Fruit fly (Drosophila melanogaster) whole organism, embryonic: Measurements from ENCODE around the gene CG6693.

ENCODE experiments used
- Adf1 ChIP-seq: fragments of 200-800 bp; sonication (Bioruptor generic); IDR thresholded peaks from 2 replicates; pipeline ENCODE4 v1.3.6; 2022; ENCODE audit warnings: missing biosample characterization, missing genetic modification characterization
- Aef1 ChIP-seq: fragments of 200-800 bp; sonication (Bioruptor generic); IDR thresholded peaks from 3 replicates; pipeline ENCODE4 v1.3.6; 2022; ENCODE audit warnings: missing biosample characterization, missing genetic modification characterization
- Antp ChIP-seq: fragments of 200-800 bp; sonication (Bioruptor generic); optimal IDR thresholded peaks from 3 replicates; lab custom pipeline; 2016; ENCODE audit warnings: missing biosample characterization, missing genetic modification characterization
- Asciz ChIP-seq: fragments of 200-800 bp; sonication (Bioruptor generic); optimal IDR thresholded peaks from 2 replicates; lab custom pipeline; 2017; ENCODE audit warnings: missing biosample characterization, mild to moderate bottlenecking, missing genetic modification characterization, missing genetic modification reagents
- B-H2 ChIP-seq: fragments of 200-800 bp; sonication (Bioruptor generic); optimal IDR thresholded peaks from 2 replicates; lab custom pipeline; 2018; ENCODE audit warnings: missing biosample characterization, mild to moderate bottlenecking, missing genetic modification characterization
- CG10209 ChIP-seq: fragments of 200-800 bp; sonication (Bioruptor generic); optimal IDR thresholded peaks from 3 replicates; lab custom pipeline; 2017; ENCODE audit warnings: missing biosample characterization, mild to moderate bottlenecking, missing genetic modification characterization, missing genetic modification reagents
- CG10321 ChIP-seq: fragments of 200-800 bp; sonication (Bioruptor generic); IDR thresholded peaks from 2 replicates; pipeline ENCODE4 v1.3.6; 2022; ENCODE audit warnings: missing biosample characterization, missing genetic modification characterization
- CG12659 ChIP-seq: fragments of 200-800 bp; sonication (Bioruptor generic); optimal IDR thresholded peaks from 3 replicates; lab custom pipeline; 2017; ENCODE audit warnings: mild to moderate bottlenecking, missing biosample characterization, missing genetic modification reagents, missing genetic modification characterization
- CG14710 ChIP-seq: fragments of 200-800 bp; sonication (Bioruptor generic); optimal IDR thresholded peaks from 3 replicates; lab custom pipeline; 2019; ENCODE audit warnings: missing biosample characterization, mild to moderate bottlenecking, missing genetic modification characterization, moderate library complexity
- CG15011 ChIP-seq: fragments of 200-800 bp; sonication (Bioruptor generic); optimal IDR thresholded peaks from 3 replicates; lab custom pipeline; 2018; ENCODE audit warnings: missing biosample characterization, mild to moderate bottlenecking, missing genetic modification characterization
- CG17328 ChIP-seq: fragments of 200-800 bp; sonication (Bioruptor generic); IDR thresholded peaks from 2 replicates; pipeline ENCODE4 v1.3.6; 2022; ENCODE audit warnings: missing biosample characterization, missing genetic modification characterization
- CG17385 ChIP-seq: fragments of 200-800 bp; sonication (Bioruptor generic); optimal IDR thresholded peaks from 3 replicates; lab custom pipeline; 2018; ENCODE audit warnings: missing biosample characterization, mild to moderate bottlenecking, missing genetic modification characterization
- CG2678 ChIP-seq: fragments of 200-800 bp; sonication (Bioruptor generic); optimal IDR thresholded peaks from 3 replicates; lab custom pipeline; 2019; ENCODE audit warnings: missing biosample characterization, mild to moderate bottlenecking, missing genetic modification characterization, moderate library complexity
- CG2889 ChIP-seq: fragments of 200-800 bp; sonication (Bioruptor generic); IDR thresholded peaks from 3 replicates; pipeline ENCODE4 v1.3.6; 2022; ENCODE audit warnings: missing biosample characterization, missing genetic modification characterization
- CG3065 ChIP-seq: fragments of 200-800 bp; sonication (Bioruptor generic); optimal IDR thresholded peaks from 2 replicates; lab custom pipeline; 2016; ENCODE audit warnings: missing biosample characterization, missing genetic modification characterization
- CG3407 ChIP-seq: fragments of 200-800 bp; sonication (Bioruptor generic); optimal IDR thresholded peaks from 2 replicates; lab custom pipeline; 2018; ENCODE audit warnings: missing biosample characterization, mild to moderate bottlenecking, missing genetic modification characterization
- CG4707 ChIP-seq: fragments of 200-800 bp; sonication (Bioruptor generic); optimal IDR thresholded peaks from 2 replicates; lab custom pipeline; 2018; ENCODE audit warnings: missing biosample characterization, mild to moderate bottlenecking, missing genetic modification characterization, moderate library complexity
- CG5953 ChIP-seq: fragments of 200-800 bp; sonication (Bioruptor generic); IDR thresholded peaks from 2 replicates; pipeline ENCODE4 v1.3.6; 2022; ENCODE audit warnings: missing biosample characterization, missing genetic modification characterization
- CG9727 ChIP-seq: fragments of 200-800 bp; sonication (Bioruptor generic); optimal IDR thresholded peaks from 3 replicates; lab custom pipeline; 2017; ENCODE audit warnings: missing biosample characterization, mild to moderate bottlenecking, missing genetic modification characterization
- CrebB ChIP-seq: fragments of 200-800 bp; sonication (Bioruptor generic); optimal IDR thresholded peaks from 3 replicates; lab custom pipeline; 2018; ENCODE audit warnings: missing biosample characterization, mild to moderate bottlenecking, missing genetic modification characterization
- D19B ChIP-seq: fragments of 200-800 bp; sonication (Bioruptor generic); optimal IDR thresholded peaks from 2 replicates; lab custom pipeline; 2017; ENCODE audit warnings: missing biosample characterization, mild to moderate bottlenecking, missing genetic modification characterization
- Doc3 ChIP-seq: fragments of 200-800 bp; sonication (Bioruptor generic); IDR thresholded peaks from 3 replicates; pipeline ENCODE4 v1.3.6; 2022; ENCODE audit warnings: missing biosample characterization, missing genetic modification characterization; ENCODE audit not compliant: partially characterized antibody
- Dp ChIP-seq: fragments of 200-800 bp; sonication (Bioruptor generic); optimal IDR thresholded peaks from 2 replicates; lab custom pipeline; 2018; ENCODE audit warnings: missing biosample characterization, mild to moderate bottlenecking, missing genetic modification characterization, moderate library complexity
- Dref ChIP-seq: fragments of 200-800 bp; sonication (Bioruptor generic); IDR thresholded peaks from 2 replicates; pipeline ENCODE4 v1.3.6; 2022; ENCODE audit warnings: missing biosample characterization, missing genetic modification characterization
- GATAe ChIP-seq: fragments of 200-800 bp; sonication (Bioruptor generic); conservative IDR thresholded peaks from 2 replicates; pipeline ENCODE4 v1.3.6; 2022; ENCODE audit warnings: missing biosample characterization, missing genetic modification characterization
- H15 ChIP-seq: fragments of 200-800 bp; sonication (Bioruptor generic); IDR thresholded peaks from 3 replicates; pipeline ENCODE4 v1.3.6; 2022; ENCODE audit warnings: missing biosample characterization, missing genetic modification characterization
- Hmx ChIP-seq: fragments of 200-800 bp; sonication (Bioruptor generic); optimal IDR thresholded peaks from 2 replicates; lab custom pipeline; 2016; ENCODE audit warnings: missing biosample characterization, missing genetic modification characterization
- Max ChIP-seq: fragments of 200-800 bp; sonication (Bioruptor generic); optimal IDR thresholded peaks from 2 replicates; lab custom pipeline; 2016; ENCODE audit warnings: missing biosample characterization, mild to moderate bottlenecking, missing genetic modification characterization
- Six4 ChIP-seq: fragments of 200-800 bp; sonication (Bioruptor generic); optimal IDR thresholded peaks from 2 replicates; lab custom pipeline; 2016; ENCODE audit warnings: missing biosample characterization, missing genetic modification characterization
- YL-1 ChIP-seq: fragments of 200-800 bp; sonication (Bioruptor generic); optimal IDR thresholded peaks from 3 replicates; lab custom pipeline; 2017; ENCODE audit warnings: missing biosample characterization, mild to moderate bottlenecking, missing genetic modification characterization
- abd-A ChIP-seq: fragments of 200-800 bp; sonication (Bioruptor generic); optimal IDR thresholded peaks from 3 replicates; lab custom pipeline; 2019; ENCODE audit warnings: missing biosample characterization, mild to moderate bottlenecking, missing genetic modification characterization, moderate library complexity
- ara ChIP-seq: fragments of 200-800 bp; sonication (Bioruptor generic); IDR thresholded peaks from 2 replicates; pipeline ENCODE4 v1.3.6; 2022; ENCODE audit warnings: missing biosample characterization, missing genetic modification characterization
- cg ChIP-seq: fragments of 200-800 bp; sonication (Bioruptor generic); optimal IDR thresholded peaks from 3 replicates; lab custom pipeline; 2019; ENCODE audit warnings: missing biosample characterization, mild to moderate bottlenecking, missing genetic modification characterization, moderate library complexity
- chinmo ChIP-seq: fragments of 200-800 bp; sonication (Bioruptor generic); IDR thresholded peaks from 4 replicates; pipeline ENCODE4 v1.3.6; 2022; ENCODE audit warnings: missing biosample characterization, missing genetic modification characterization; ENCODE audit not compliant: partially characterized antibody
- crc ChIP-seq: fragments of 200-800 bp; sonication (Bioruptor generic); optimal IDR thresholded peaks from 2 replicates; lab custom pipeline; 2016; ENCODE audit warnings: missing biosample characterization, missing genetic modification characterization
- fru ChIP-seq: fragments of >200 bp; optimal IDR thresholded peaks from 2 replicates; lab custom pipeline; 2017
- peb ChIP-seq: fragments of 200-800 bp; sonication (Bioruptor generic); IDR thresholded peaks from 2 replicates; pipeline ENCODE4 v1.3.6; 2022; ENCODE audit warnings: missing biosample characterization, missing genetic modification characterization
- psq ChIP-seq: fragments of 200-800 bp; sonication (Bioruptor generic); optimal IDR thresholded peaks from 2 replicates; lab custom pipeline; 2017; ENCODE audit warnings: missing biosample characterization, missing genetic modification characterization
- pzg ChIP-seq: fragments of 200-800 bp; sonication (Bioruptor generic); optimal IDR thresholded peaks from 3 replicates; lab custom pipeline; 2018; ENCODE audit warnings: missing biosample characterization, mild to moderate bottlenecking, missing genetic modification characterization, moderate library complexity
- shn ChIP-seq: fragments of 200-800 bp; sonication (Bioruptor generic); optimal IDR thresholded peaks from 3 replicates; lab custom pipeline; 2016; ENCODE audit warnings: missing biosample characterization, missing genetic modification characterization
- sna ChIP-seq: fragments of 200-800 bp; sonication (Bioruptor generic); IDR thresholded peaks from 2 replicates; pipeline ENCODE4 v1.3.6; 2022; ENCODE audit warnings: missing biosample characterization, missing genetic modification characterization; ENCODE audit not compliant: partially characterized antibody
- stwl ChIP-seq: fragments of 200-800 bp; sonication (Bioruptor generic); optimal IDR thresholded peaks from 3 replicates; lab custom pipeline; 2018; ENCODE audit warnings: missing biosample characterization, mild to moderate bottlenecking, missing genetic modification characterization, moderate library complexity
- sug ChIP-seq: fragments of 200-800 bp; optimal IDR thresholded peaks from 2 replicates; lab custom pipeline; 2019; ENCODE audit warnings: missing biosample characterization, mild to moderate bottlenecking, missing genetic modification characterization, moderate library complexity
- tup ChIP-seq: fragments of 200-800 bp; sonication (Bioruptor generic); optimal IDR thresholded peaks from 2 replicates; lab custom pipeline; 2016; ENCODE audit warnings: missing biosample characterization, mild to moderate bottlenecking, missing genetic modification characterization, moderate library complexity
- unc-4 ChIP-seq: fragments of 200-800 bp; sonication (Bioruptor generic); IDR thresholded peaks from 2 replicates; pipeline ENCODE4 v1.3.6; 2022; ENCODE audit warnings: missing biosample characterization, missing genetic modification characterization; ENCODE audit not compliant: partially characterized antibody
- vnd ChIP-seq: fragments of 200-800 bp; sonication (Bioruptor generic); IDR thresholded peaks from 3 replicates; pipeline ENCODE4 v1.3.6; 2022; ENCODE audit warnings: missing biosample characterization, missing genetic modification characterization; ENCODE audit not compliant: partially characterized antibody
- z ChIP-seq: fragments of 200-800 bp; sonication (Bioruptor generic); IDR thresholded peaks from 3 replicates; pipeline ENCODE4 v1.3.6; 2022; ENCODE audit warnings: missing biosample characterization, missing genetic modification characterization
- zen ChIP-seq: fragments of 200-800 bp; sonication (Bioruptor generic); optimal IDR thresholded peaks from 3 replicates; lab custom pipeline; 2018; ENCODE audit warnings: missing biosample characterization, mild to moderate bottlenecking, missing genetic modification characterization, moderate library complexity
- zen2 ChIP-seq: fragments of 200-800 bp; sonication (Bioruptor generic); IDR thresholded peaks from 3 replicates; pipeline ENCODE4 v1.3.6; 2022; ENCODE audit warnings: missing biosample characterization, missing genetic modification characterization; ENCODE audit not compliant: partially characterized antibody
- zfh1 ChIP-seq: fragments of 200-800 bp; sonication (Bioruptor generic); IDR thresholded peaks from 3 replicates; pipeline ENCODE4 v1.3.6; 2022; ENCODE audit warnings: missing biosample characterization, missing genetic modification characterization
- zfh2 ChIP-seq: fragments of 200-800 bp; sonication (Bioruptor generic); optimal IDR thresholded peaks from 2 replicates; lab custom pipeline; 2016; ENCODE audit warnings: missing biosample characterization, missing genetic modification characterization

The CG6693 gene

DNA sequence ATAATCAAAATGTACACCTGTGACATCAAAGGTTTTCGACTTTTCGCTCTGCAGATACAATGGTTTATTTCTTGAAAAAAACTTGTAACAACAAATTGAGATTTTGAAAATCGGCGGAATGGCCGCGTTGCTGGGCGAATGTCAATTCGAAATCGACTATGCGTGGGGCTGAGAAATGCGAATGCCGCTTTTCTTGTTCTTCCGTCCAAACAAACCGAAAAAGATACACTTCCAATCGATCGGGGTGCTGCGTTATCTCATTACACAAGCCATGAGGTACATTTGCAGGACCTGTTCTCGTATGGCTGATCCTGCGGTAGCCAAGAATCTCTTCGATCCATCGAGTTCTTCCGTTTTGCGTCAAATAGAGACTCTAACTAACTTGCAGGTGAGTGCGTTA lies 16.2 kb upstream of the CG6693 start, which contains the start of gene CG31388 (continued):
- TF ChIP-seq peb (no peak), Adf1 (GFP tag; lab: Robert Waterston, UW) (no peak), H15 (GFP tag; lab: Robert Waterston, UW) (no peak), Doc3 (GFP tag; lab: Robert Waterston, UW) (no peak), tup (no peak), ara (GFP tag; lab: Robert Waterston, UW) (no peak), Max (GFP tag; lab: Kevin White, UChicago) (no peak), Aef1 (GFP tag; lab: Robert Waterston, UW) (no peak), Dref (no peak), shn (GFP tag; lab: Kevin White, UChicago) (no peak), YL-1 (GFP tag; lab: Kevin White, UChicago) (peak; percentile 63), pzg (GFP tag; lab: Kevin White, UChicago) (peak; percentile 71), CG5953 (GFP tag; lab: Robert Waterston, UW) (no peak), GATAe (GFP tag; lab: Robert Waterston, UW) (no peak), Hmx (GFP tag; lab: Kevin White, UChicago) (no peak), CG2678 (no peak), CG2889 (GFP tag; lab: Robert Waterston, UW) (no peak), Six4 (GFP tag; lab: Kevin White, UChicago) (no peak), zfh1 (GFP tag; lab: Robert Waterston, UW) (no peak), Asciz (GFP tag; lab: Kevin White, UChicago) (no peak), zen2 (GFP tag; lab: Robert Waterston, UW) (no peak), z (GFP tag; lab: Robert Waterston, UW) (no peak), zfh2 (GFP tag; lab: Kevin White, UChicago) (no peak), CG4707 (GFP tag; lab: Kevin White, UChicago) (no peak), CG9727 (GFP tag; lab: Kevin White, UChicago) (no peak), sug (tag; lab: Kevin White, UChicago) (peak; percentile 96), vnd (GFP tag; lab: Robert Waterston, UW) (no peak), CG3065 (no peak), Antp (GFP tag; lab: Kevin White, UChicago) (no peak), psq (no peak), CrebB (tag; lab: Kevin White, UChicago) (no peak), fru (lab: Kevin White, UChicago) (no peak), CG15011 (GFP tag; lab: Kevin White, UChicago) (no peak)

- TF ChIP-seq CG15011 (GFP tag; lab: Kevin White, UChicago) (no peak), CG10209 (GFP tag; lab: Kevin White, UChicago) (no peak), unc-4 (GFP tag; lab: Robert Waterston, UW) (peak; percentile 56; the same call in 1 of the 2 replicates), chinmo (GFP tag; lab: Robert Waterston, UW) (0 out of 4 replicates have a peak, but pooled peaks have one; percentile 62), abd-A (tag; lab: Kevin White, UChicago) (no peak), sna (GFP tag; lab: Robert Waterston, UW) (0 out of 2 replicates have a peak, but pooled peaks have one; percentile 50), cg (GFP tag; lab: Kevin White, UChicago) (no peak), CG5953 (GFP tag; lab: Robert Waterston, UW) (no peak), CG17385 (GFP tag; lab: Kevin White, UChicago) (peak; percentile 52), Dp (GFP tag; lab: Kevin White, UChicago) (peak; percentile 69), CG3407 (GFP tag; lab: Kevin White, UChicago) (no peak), CG17328 (GFP tag; lab: Robert Waterston, UW) (no peak), B-H2 (GFP tag; lab: Kevin White, UChicago) (peak; percentile 26), CG10321 (GFP tag; lab: Robert Waterston, UW) (no peak), D19B (no peak), CG14710 (peak; percentile 99), stwl (peak; percentile 67), CG12659 (GFP tag; lab: Kevin White, UChicago) (peak; percentile 7), crc (GFP tag; lab: Kevin White, UChicago) (no peak), zen (peak; percentile 30)
Observed at dm6 chr3R:11236041-11236440, 14.6 kb upstream of the CG6693 start, which contains the start of gene CG31441. Gene CG31441, plus strand, starts transcription at chr3R:11236286.
